Fruit fly (Drosophila melanogaster): ENCODE measurements around the gene CG31279.

Gene CG31279

DNA sequence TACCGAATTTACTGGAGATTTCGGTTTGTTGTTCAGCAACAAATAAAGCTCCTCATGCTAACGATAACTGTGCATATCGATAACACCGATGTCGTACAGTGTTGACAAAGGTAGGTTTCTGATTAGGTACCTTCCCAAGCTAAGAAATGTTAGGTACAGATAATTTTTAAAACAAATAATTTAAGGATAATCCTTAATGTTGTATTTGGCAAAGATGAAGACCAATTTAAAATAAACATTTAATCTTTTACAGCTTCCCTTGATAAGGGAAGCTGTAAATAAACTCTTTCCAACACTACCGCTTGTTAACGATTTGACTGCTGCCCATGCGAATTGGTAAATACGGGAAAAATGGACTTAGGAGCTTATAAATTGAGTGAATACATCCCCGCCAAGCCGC, 12.5 kb downstream of the CG31279 start, which contains the start of the genes Ttc1 and CG14882:
Ttc1 (minus strand) TSS at position 71 of the 400 bp plus-strand sequence.
CG14882 (plus strand) TSS at position 271 of the 400 bp plus-strand sequence.
- TF ChIP-seq CG32121 (GFP tag; IDR thresholded peaks at IDR 0.05) = peak; percentile 87
- peak; percentile 74 for TF ChIP-seq CG4496 (GFP tag; IDR thresholded peaks at IDR 0.05)
- peak; percentile 76 for TF ChIP-seq CG12605 (GFP tag; IDR thresholded peaks at IDR 0.05)
- TF ChIP-seq gl (tag; optimal IDR thresholded peaks at IDR 0.05) = peak; percentile 16
- peak; percentile 70 for TF ChIP-seq CG9948 (tag; optimal IDR thresholded peaks at IDR 0.05)
- peak; percentile 44; the same call in 1 of the 3 replicates for TF ChIP-seq fd96Ca (GFP tag; IDR thresholded peaks at IDR 0.05)
- TF ChIP-seq rn (GFP tag; IDR thresholded peaks at IDR 0.05) = peak; percentile 61
- peak; percentile 64 for TF ChIP-seq CG34367 (tag; optimal IDR thresholded peaks at IDR 0.05)
- peak; percentile 59 for TF ChIP-seq CG17806 (tag; optimal IDR thresholded peaks at IDR 0.05)
- no peak for TF ChIP-seq CG14655 (GFP tag; optimal IDR thresholded peaks at IDR 0.05)
- no peak for TF ChIP-seq CG13204 (GFP tag; optimal IDR thresholded peaks at IDR 0.05)
- TF ChIP-seq Pif1A (GFP tag; optimal IDR thresholded peaks at IDR 0.05) = no peak
- TF ChIP-seq Snoo (tag; optimal IDR thresholded peaks at IDR 0.05) = peak; percentile 72
- TF ChIP-seq Ets98B (GFP tag; IDR thresholded peaks at IDR 0.05) = peak; percentile 74
- TF ChIP-seq EcR (GFP tag; optimal IDR thresholded peaks at IDR 0.05) = no peak
- peak; percentile 80 for TF ChIP-seq CG15710 (tag; optimal IDR thresholded peaks at IDR 0.05)
- TF ChIP-seq D1 (tag; optimal IDR thresholded peaks at IDR 0.05) = no peak
- TF ChIP-seq CG8301 (tag; optimal IDR thresholded peaks at IDR 0.05) = peak; percentile 62
- peak; percentile 67; the same call in 1 of the 2 replicates for TF ChIP-seq CG10348 (GFP tag; IDR thresholded peaks at IDR 0.05)

DNA sequence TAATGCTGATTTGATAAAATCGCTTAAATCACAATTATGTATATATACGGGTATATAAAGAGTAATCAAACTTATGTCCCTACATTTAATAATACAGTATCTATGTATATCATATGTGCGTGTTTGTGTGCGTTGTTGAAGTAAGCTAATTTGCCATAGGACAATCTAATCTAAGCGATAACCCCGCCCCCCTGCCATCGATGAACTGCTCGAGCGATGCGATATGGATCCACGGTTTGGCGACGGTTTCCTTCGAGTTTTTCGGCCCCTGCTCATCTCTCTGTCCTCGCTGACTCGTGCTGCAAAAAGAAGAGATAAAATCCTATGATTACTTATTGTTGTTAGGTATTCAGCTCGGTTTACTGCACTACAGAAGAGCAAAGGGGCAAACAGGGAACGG, 16.4 kb downstream of the CG31279 start:
- TF ChIP-seq CG13204 (GFP tag; optimal IDR thresholded peaks at IDR 0.05) (no peak), Pif1A (GFP tag; optimal IDR thresholded peaks at IDR 0.05) (no peak), Snoo (tag; optimal IDR thresholded peaks at IDR 0.05) (no peak), rn (GFP tag; IDR thresholded peaks at IDR 0.05) (no peak), CG8301 (tag; optimal IDR thresholded peaks at IDR 0.05) (no peak), CG34367 (tag; optimal IDR thresholded peaks at IDR 0.05) (no peak), Pif1B (GFP tag; optimal IDR thresholded peaks at IDR 0.05) (no peak), CG12605 (GFP tag; IDR thresholded peaks at IDR 0.05) (no peak), CG9948 (tag; optimal IDR thresholded peaks at IDR 0.05) (no peak), CG32121 (GFP tag; IDR thresholded peaks at IDR 0.05) (no peak), CG17806 (tag; optimal IDR thresholded peaks at IDR 0.05) (no peak), CG10348 (GFP tag; IDR thresholded peaks at IDR 0.05) (no peak), CG4496 (GFP tag; IDR thresholded peaks at IDR 0.05) (no peak)

- no peak for TF ChIP-seq CG14655 (GFP tag; optimal IDR thresholded peaks at IDR 0.05)
- no peak for TF ChIP-seq CG8159 (tag; optimal IDR thresholded peaks at IDR 0.05)
- TF ChIP-seq Pif1A (GFP tag; optimal IDR thresholded peaks at IDR 0.05) = no peak
- no peak for TF ChIP-seq CG17806 (tag; optimal IDR thresholded peaks at IDR 0.05)
- no peak for TF ChIP-seq Ets98B (GFP tag; IDR thresholded peaks at IDR 0.05)
- no peak for TF ChIP-seq CG12605 (GFP tag; IDR thresholded peaks at IDR 0.05)
- no peak for TF ChIP-seq rn (GFP tag; IDR thresholded peaks at IDR 0.05)
- TF ChIP-seq Snoo (tag; optimal IDR thresholded peaks at IDR 0.05) = no peak
- no peak for TF ChIP-seq Pif1B (GFP tag; optimal IDR thresholded peaks at IDR 0.05)
- no peak for TF ChIP-seq CG13204 (GFP tag; optimal IDR thresholded peaks at IDR 0.05)
- TF ChIP-seq D1 (tag; optimal IDR thresholded peaks at IDR 0.05) = no peak
- TF ChIP-seq CG8301 (tag; optimal IDR thresholded peaks at IDR 0.05) = no peak
- no peak for TF ChIP-seq CG10348 (GFP tag; IDR thresholded peaks at IDR 0.05)
- TF ChIP-seq CG32121 (GFP tag; IDR thresholded peaks at IDR 0.05) = no peak
- TF ChIP-seq fd96Ca (GFP tag; IDR thresholded peaks at IDR 0.05) = no peak
- no peak for TF ChIP-seq CG34367 (tag; optimal IDR thresholded peaks at IDR 0.05)
- TF ChIP-seq CG9948 (tag; optimal IDR thresholded peaks at IDR 0.05) = no peak
These were observed 17.1 kb downstream of the CG31279 start for dm6 chr3R:16447448-16448045.

DNA sequence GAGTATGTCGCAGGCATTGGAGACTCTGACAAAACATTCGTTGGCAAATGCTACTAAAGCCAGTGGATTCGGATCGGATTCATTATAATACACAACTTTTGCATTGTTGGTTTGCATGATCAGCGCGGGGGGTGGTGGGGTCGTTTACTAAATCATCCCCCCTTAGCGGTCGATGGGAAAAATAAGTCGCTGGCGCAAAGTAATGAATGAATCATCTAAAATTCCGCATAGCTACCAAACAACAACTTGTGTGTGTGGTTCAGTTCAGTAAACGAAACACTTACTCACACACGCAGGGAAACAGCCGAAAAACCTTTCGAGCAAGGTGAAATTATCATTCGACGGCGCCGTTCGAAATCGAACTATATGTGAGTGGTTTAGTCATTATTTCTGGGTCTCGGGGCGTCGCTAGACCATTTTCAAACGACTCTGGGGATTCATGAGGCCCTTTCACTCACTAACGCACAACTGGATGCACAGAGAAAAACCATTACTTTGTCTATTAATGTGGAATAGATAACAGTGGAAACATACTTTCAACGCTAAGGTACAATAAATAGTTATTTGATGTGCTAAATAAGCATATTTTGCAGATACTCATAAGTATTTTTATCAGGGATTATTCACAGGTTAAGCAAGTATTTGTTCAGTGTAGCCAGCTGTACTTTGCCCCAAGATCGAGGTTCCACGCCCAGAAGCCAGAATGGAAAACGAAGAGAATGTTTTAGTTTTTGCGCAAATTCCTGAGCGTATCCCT, 18.1 kb downstream of the CG31279 start:
- TF ChIP-seq CG8301 (tag; optimal IDR thresholded peaks at IDR 0.05) (peak; percentile 89), CG8159 (tag; optimal IDR thresholded peaks at IDR 0.05) (no peak), Pif1B (GFP tag; optimal IDR thresholded peaks at IDR 0.05) (no peak), CG12605 (GFP tag; IDR thresholded peaks at IDR 0.05) (peak; percentile 87), Ets98B (GFP tag; IDR thresholded peaks at IDR 0.05) (peak; percentile 82), CG32121 (GFP tag; IDR thresholded peaks at IDR 0.05) (peak; percentile 63), CG34367 (tag; optimal IDR thresholded peaks at IDR 0.05) (peak; percentile 86), CG10348 (GFP tag; IDR thresholded peaks at IDR 0.05) (peak; percentile 49; the same call in 1 of the 2 replicates), CG9948 (tag; optimal IDR thresholded peaks at IDR 0.05) (peak; percentile 84), CG17806 (tag; optimal IDR thresholded peaks at IDR 0.05) (peak; percentile 76), CG4496 (GFP tag; IDR thresholded peaks at IDR 0.05) (peak; percentile 95), rn (GFP tag; IDR thresholded peaks at IDR 0.05) (peak; percentile 86), CG15710 (tag; optimal IDR thresholded peaks at IDR 0.05) (no peak), gl (tag; optimal IDR thresholded peaks at IDR 0.05) (peak; percentile 87), fd96Ca (GFP tag; IDR thresholded peaks at IDR 0.05) (peak; percentile 87), Snoo (tag; optimal IDR thresholded peaks at IDR 0.05) (no peak), Pif1A (GFP tag; optimal IDR thresholded peaks at IDR 0.05) (no peak), EcR (GFP tag; optimal IDR thresholded peaks at IDR 0.05) (no peak), D1 (tag; optimal IDR thresholded peaks at IDR 0.05) (no peak), CG14655 (GFP tag; optimal IDR thresholded peaks at IDR 0.05) (peak; percentile 89), CG13204 (GFP tag; optimal IDR thresholded peaks at IDR 0.05) (peak; percentile 44)
